Fruit fly (Drosophila melanogaster) whole organism, embryonic: ENCODE results near the gene CG14212.

Source experiments
- Ada2b ChIP-seq: fragments of 200-800 bp; sonication (Bioruptor generic); IDR thresholded peaks from 2 replicates; pipeline ENCODE4 v1.3.6; 2022; ENCODE audit warnings: missing biosample characterization, missing genetic modification characterization
- Adf1 ChIP-seq: fragments of 200-800 bp; sonication (Bioruptor generic); IDR thresholded peaks from 2 replicates; pipeline ENCODE4 v1.3.6; 2022; ENCODE audit warnings: missing biosample characterization, missing genetic modification characterization
- CG10209 ChIP-seq: fragments of 200-800 bp; sonication (Bioruptor generic); optimal IDR thresholded peaks from 3 replicates; lab custom pipeline; 2017; ENCODE audit warnings: missing biosample characterization, mild to moderate bottlenecking, missing genetic modification characterization, missing genetic modification reagents
- CG10321 ChIP-seq: fragments of 200-800 bp; sonication (Bioruptor generic); IDR thresholded peaks from 2 replicates; pipeline ENCODE4 v1.3.6; 2022; ENCODE audit warnings: missing biosample characterization, missing genetic modification characterization
- CG12299 ChIP-seq: fragments of 200-800 bp; sonication (Bioruptor generic); optimal IDR thresholded peaks from 2 replicates; lab custom pipeline; 2018; ENCODE audit warnings: missing biosample characterization, mild to moderate bottlenecking, missing genetic modification characterization
- CG18011 ChIP-seq: fragments of 200-800 bp; sonication (Bioruptor generic); optimal IDR thresholded peaks from 2 replicates; lab custom pipeline; 2017; ENCODE audit warnings: missing biosample characterization, missing genetic modification characterization, mild to moderate bottlenecking, moderate library complexity, missing genotype
- CG32767 ChIP-seq: fragments of 200-800 bp; sonication (Bioruptor generic); IDR thresholded peaks from 2 replicates; pipeline ENCODE4 v1.3.6; 2022; ENCODE audit warnings: missing biosample characterization, missing genetic modification characterization
- CG34376 ChIP-seq: fragments of 200-800 bp; sonication (Bioruptor generic); optimal IDR thresholded peaks from 2 replicates; lab custom pipeline; 2018; ENCODE audit warnings: missing biosample characterization, mild to moderate bottlenecking, missing genetic modification characterization
- CG4282 ChIP-seq: fragments of 200-800 bp; sonication (Bioruptor generic); optimal IDR thresholded peaks from 2 replicates; lab custom pipeline; 2016; ENCODE audit warnings: missing biosample characterization, missing genetic modification characterization
- CG5953 ChIP-seq: fragments of 200-800 bp; sonication (Bioruptor generic); IDR thresholded peaks from 2 replicates; pipeline ENCODE4 v1.3.6; 2022; ENCODE audit warnings: missing biosample characterization, missing genetic modification characterization
- CG7963 ChIP-seq: fragments of 200-800 bp; sonication (Bioruptor generic); IDR thresholded peaks from 3 replicates; pipeline ENCODE4 v1.3.6; 2022; ENCODE audit warnings: missing biosample characterization, missing genetic modification characterization; ENCODE audit not compliant: partially characterized antibody
- CG8388 ChIP-seq: fragments of 200-800 bp; sonication (Bioruptor generic); optimal IDR thresholded peaks from 2 replicates; lab custom pipeline; 2019; ENCODE audit warnings: missing biosample characterization, mild to moderate bottlenecking, missing genetic modification characterization, moderate library complexity
- CG8478 ChIP-seq: fragments of >200 bp; optimal IDR thresholded peaks from 2 replicates; lab custom pipeline; 2018
- D ChIP-seq, 2 experiments: fragments of 200-800 bp in 1 of 2; fragments of >200 bp in 1 of 2; sonication (Bioruptor generic) in 1 of 2; optimal IDR thresholded peaks; 2 replicates in 1 of 2; 3 replicates in 1 of 2; lab custom pipeline; 2017; ENCODE audit warnings: mild to moderate bottlenecking in 1 of 2, missing biosample characterization in 1 of 2, missing genetic modification characterization in 1 of 2, missing genetic modification reagents in 1 of 2
- D19A ChIP-seq: fragments of 200-800 bp; optimal IDR thresholded peaks from 3 replicates; lab custom pipeline; 2019; ENCODE audit warnings: missing biosample characterization, mild to moderate bottlenecking, missing genetic modification characterization, moderate library complexity
- E2f1 ChIP-seq: fragments of 200-800 bp; sonication (Bioruptor generic); IDR thresholded peaks from 2 replicates; pipeline ENCODE4 v1.3.6; 2022; ENCODE audit warnings: missing biosample characterization, missing genetic modification characterization
- Hey ChIP-seq: fragments of 200-800 bp; sonication (Bioruptor generic); optimal IDR thresholded peaks from 3 replicates; lab custom pipeline; 2018; ENCODE audit warnings: missing biosample characterization, mild to moderate bottlenecking, missing genetic modification characterization
- MBD-R2 ChIP-seq: fragments of 200-800 bp; sonication (Bioruptor generic); IDR thresholded peaks from 2 replicates; pipeline ENCODE4 v1.3.6; 2022; ENCODE audit warnings: missing biosample characterization, missing genetic modification characterization
- Mrtf ChIP-seq: fragments of 200-800 bp; sonication (Bioruptor generic); IDR thresholded peaks from 3 replicates; pipeline ENCODE4 v1.3.6; 2022; ENCODE audit warnings: missing biosample characterization, missing genetic modification characterization
- Nf-YA ChIP-seq: fragments of 200-800 bp; sonication (Bioruptor generic); IDR thresholded peaks from 2 replicates; pipeline ENCODE4 v1.3.6; 2022; ENCODE audit warnings: missing biosample characterization, missing genetic modification characterization
- Poxn ChIP-seq: fragments of 200-800 bp; sonication (Bioruptor generic); IDR thresholded peaks from 2 replicates; pipeline ENCODE4 v1.3.6; 2022; ENCODE audit warnings: missing biosample characterization, missing genetic modification characterization
- Sry-β ChIP-seq: fragments of 200-800 bp; sonication (Bioruptor generic); optimal IDR thresholded peaks from 2 replicates; lab custom pipeline; 2018; ENCODE audit warnings: missing biosample characterization, mild to moderate bottlenecking, missing genetic modification characterization, moderate library complexity
- Sry-δ ChIP-seq: fragments of 200-800 bp; sonication (Bioruptor generic); optimal IDR thresholded peaks from 2 replicates; lab custom pipeline; 2016; ENCODE audit warnings: missing biosample characterization, missing genetic modification characterization
- Taf1 ChIP-seq: fragments of 200-800 bp; sonication (Bioruptor generic); IDR thresholded peaks from 2 replicates; pipeline ENCODE4 v1.3.6; 2022; ENCODE audit warnings: missing biosample characterization, missing genetic modification characterization
- Xbp1 ChIP-seq: fragments of 200-800 bp; sonication (Bioruptor generic); optimal IDR thresholded peaks from 3 replicates; lab custom pipeline; 2016; ENCODE audit warnings: missing biosample characterization, mild to moderate bottlenecking, missing genetic modification characterization
- ase ChIP-seq: fragments of 200-800 bp; sonication (Bioruptor generic); IDR thresholded peaks from 3 replicates; pipeline ENCODE4 v1.3.6; 2022; ENCODE audit warnings: missing biosample characterization, missing genetic modification characterization
- caup ChIP-seq: fragments of 200-800 bp; sonication (Bioruptor generic); optimal IDR thresholded peaks from 3 replicates; lab custom pipeline; 2017; ENCODE audit warnings: missing biosample characterization, mild to moderate bottlenecking, missing genetic modification characterization, moderate library complexity; ENCODE audit not compliant: severe bottlenecking
- chif ChIP-seq, 2 experiments: fragments of 200-800 bp; sonication (Bioruptor generic); optimal IDR thresholded peaks; 3 replicates each; lab custom pipeline; 2016; ENCODE audit warnings: missing biosample characterization in 2 of 2, missing genetic modification characterization in 2 of 2
- crc ChIP-seq: fragments of 200-800 bp; sonication (Bioruptor generic); optimal IDR thresholded peaks from 2 replicates; lab custom pipeline; 2016; ENCODE audit warnings: missing biosample characterization, missing genetic modification characterization
- dan ChIP-seq: fragments of 200-800 bp; sonication (Bioruptor generic); IDR thresholded peaks from 2 replicates; pipeline ENCODE4 v1.3.6; 2022; ENCODE audit warnings: missing biosample characterization, missing genetic modification characterization
- dmrt99B ChIP-seq: fragments of 200-800 bp; sonication (Bioruptor generic); optimal IDR thresholded peaks from 2 replicates; lab custom pipeline; 2018; ENCODE audit warnings: missing biosample characterization, mild to moderate bottlenecking, missing genetic modification characterization, moderate library complexity
- fu2 ChIP-seq: fragments of 200-800 bp; sonication (Bioruptor generic); optimal IDR thresholded peaks from 2 replicates; lab custom pipeline; 2016; ENCODE audit warnings: missing biosample characterization, missing genetic modification characterization
- gce ChIP-seq: fragments of 200-800 bp; sonication (Bioruptor generic); IDR thresholded peaks from 3 replicates; pipeline ENCODE4 v1.3.6; 2022; ENCODE audit warnings: missing biosample characterization, missing genetic modification characterization
- kay ChIP-seq: fragments of 200-800 bp; sonication (Bioruptor generic); optimal IDR thresholded peaks from 2 replicates; lab custom pipeline; 2016; ENCODE audit warnings: missing biosample characterization, missing genetic modification characterization
- lab ChIP-seq: fragments of 200-800 bp; sonication (Bioruptor generic); optimal IDR thresholded peaks from 3 replicates; lab custom pipeline; 2017; ENCODE audit warnings: missing biosample characterization, missing genetic modification characterization, mild to moderate bottlenecking, moderate library complexity, missing genetic modification reagents
- nerfin-2 ChIP-seq: fragments of 200-800 bp; sonication (Bioruptor generic); IDR thresholded peaks from 2 replicates; pipeline ENCODE4 v1.3.6; 2022; ENCODE audit warnings: missing biosample characterization, missing genetic modification characterization; ENCODE audit not compliant: partially characterized antibody
- p53 ChIP-seq: fragments of 200-800 bp; sonication (Bioruptor generic); optimal IDR thresholded peaks from 2 replicates; lab custom pipeline; 2016; ENCODE audit warnings: missing biosample characterization, missing genetic modification characterization
- pnt ChIP-seq: fragments of 200-800 bp; sonication (Bioruptor generic); optimal IDR thresholded peaks from 3 replicates; lab custom pipeline; 2016; ENCODE audit warnings: missing biosample characterization, missing genetic modification characterization
- row ChIP-seq: fragments of 200-800 bp; sonication (Bioruptor generic); IDR thresholded peaks from 3 replicates; pipeline ENCODE4 v1.3.6; 2022; ENCODE audit warnings: missing biosample characterization, missing genetic modification characterization
- salm ChIP-seq: fragments of 200-800 bp; sonication (Bioruptor generic); optimal IDR thresholded peaks from 2 replicates; lab custom pipeline; 2018; ENCODE audit warnings: missing biosample characterization, mild to moderate bottlenecking, missing genetic modification characterization
- sima ChIP-seq: fragments of 200-800 bp; sonication (Bioruptor generic); optimal IDR thresholded peaks from 2 replicates; lab custom pipeline; 2016; ENCODE audit warnings: missing biosample characterization, missing genetic modification characterization
- so ChIP-seq: fragments of 200-800 bp; sonication (Bioruptor generic); IDR thresholded peaks from 3 replicates; pipeline ENCODE4 v1.3.6; 2022; ENCODE audit warnings: missing biosample characterization, missing genetic modification characterization
- stc ChIP-seq: fragments of 200-800 bp; sonication (Bioruptor generic); IDR thresholded peaks from 2 replicates; pipeline ENCODE4 v1.3.6; 2022; ENCODE audit warnings: missing biosample characterization, missing genetic modification characterization
- tna ChIP-seq: fragments of 200-800 bp; sonication (Bioruptor generic); IDR thresholded peaks from 2 replicates; pipeline ENCODE4 v1.3.6; 2022; ENCODE audit warnings: missing biosample characterization, missing genetic modification characterization; ENCODE audit not compliant: partially characterized antibody
- toy ChIP-seq: fragments of 200-800 bp; sonication (Bioruptor generic); IDR thresholded peaks from 2 replicates; pipeline ENCODE4 v1.3.6; 2022; ENCODE audit warnings: missing biosample characterization, missing genetic modification characterization
- ttk ChIP-seq: fragments of 200-800 bp; sonication (Bioruptor generic); IDR thresholded peaks from 2 replicates; pipeline ENCODE4 v2.1.2; 2022; ENCODE audit warnings: missing biosample characterization, missing genetic modification characterization
- yki ChIP-seq: fragments of >200 bp; optimal IDR thresholded peaks from 3 replicates; lab custom pipeline; 2018
- zf30C ChIP-seq: fragments of 200-800 bp; sonication (Bioruptor generic); optimal IDR thresholded peaks from 3 replicates; lab custom pipeline; 2018; ENCODE audit warnings: missing biosample characterization, mild to moderate bottlenecking, missing genetic modification characterization
- zfh1 ChIP-seq: fragments of 200-800 bp; sonication (Bioruptor generic); IDR thresholded peaks from 3 replicates; pipeline ENCODE4 v1.3.6; 2022; ENCODE audit warnings: missing biosample characterization, missing genetic modification characterization

CG14212 gene

DNA sequence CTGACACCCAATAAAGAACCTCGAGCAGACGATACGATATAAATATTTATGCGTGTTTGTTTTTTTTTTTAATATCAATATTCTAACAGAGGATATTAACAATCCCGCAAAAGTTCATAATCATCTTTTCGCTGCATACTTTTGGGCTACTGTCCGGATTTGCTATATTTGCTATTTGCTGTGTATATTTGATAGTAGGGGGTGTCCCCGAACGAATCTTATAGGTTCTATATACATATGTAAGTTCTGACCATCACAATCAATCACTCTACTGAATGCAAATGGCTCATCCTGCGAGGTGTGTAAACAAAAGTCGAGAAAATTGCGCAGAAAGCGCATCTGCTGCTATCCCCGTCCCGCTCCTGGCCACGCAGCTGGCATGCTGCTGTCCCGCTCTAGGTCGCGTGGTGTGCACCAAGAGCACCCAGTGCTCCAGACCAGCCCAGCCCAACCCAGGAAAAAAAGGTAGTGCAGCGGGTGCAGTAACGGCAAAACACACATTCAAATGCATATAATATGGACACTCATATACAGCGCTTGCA is 15.3 kb downstream of the CG14212 start (continued):
- peak; percentile 59 for TF ChIP-seq CG8478 (lab: Kevin White, UChicago)
- TF ChIP-seq ase (GFP tag; lab: Robert Waterston, UW), result no peak
- no peak for TF ChIP-seq CG4282 (GFP tag; lab: Kevin White, UChicago)
- no peak for TF ChIP-seq salm (tag; lab: Kevin White, UChicago)
- TF ChIP-seq so, result no peak
- TF ChIP-seq row (GFP tag; lab: Robert Waterston, UW), result no peak
- no peak for TF ChIP-seq Taf1 (GFP tag; lab: Robert Waterston, UW)
- TF ChIP-seq MBD-R2 (GFP tag; lab: Robert Waterston, UW), result peak; percentile 34; the same call in 1 of the 2 replicates
- TF ChIP-seq, all 482 proteins: peak for 6

DNA sequence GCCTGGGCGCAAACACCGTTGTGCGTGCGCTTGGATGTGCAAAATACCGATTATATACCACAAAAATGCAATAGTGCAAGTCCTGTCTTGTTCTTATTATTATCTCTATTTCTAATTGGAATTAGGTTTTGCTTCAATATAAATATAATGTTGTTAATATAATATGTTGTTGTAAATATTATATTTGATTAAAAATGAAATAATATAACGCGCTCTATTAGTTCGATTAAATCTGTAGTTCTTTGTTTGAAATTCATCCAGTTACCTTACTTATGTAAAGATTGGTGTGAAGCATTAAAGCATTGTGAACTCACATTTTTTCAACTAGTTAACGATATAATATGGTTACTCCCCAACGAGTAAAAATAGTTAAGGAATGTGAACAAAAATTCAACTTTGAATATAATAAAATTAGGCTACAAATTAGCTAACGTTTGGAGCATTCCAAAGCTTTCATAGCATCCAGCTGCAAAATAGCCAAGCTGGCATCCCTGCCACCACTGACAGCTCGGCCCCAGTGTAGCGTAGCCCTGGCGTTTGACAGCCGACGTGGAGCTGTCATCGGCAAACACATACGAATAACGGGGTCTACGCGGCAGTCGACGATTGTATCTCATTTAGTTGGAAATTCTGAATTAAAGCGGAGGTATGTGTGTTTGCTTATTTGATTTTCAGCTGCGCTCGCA is 17.5 kb downstream of the CG14212 start, which contains the start of the genes CG12237 and Sec61gamma:
CG12237 (minus strand) TSS at position 51 of the 686 bp plus-strand sequence.
Sec61gamma (plus strand) TSS at position 509 of the 686 bp plus-strand sequence.
- no peak for TF ChIP-seq D19A (tag; lab: Kevin White, UChicago)
- TF ChIP-seq dmrt99B (tag; lab: Kevin White, UChicago), result no peak
- no peak for TF ChIP-seq pnt
- TF ChIP-seq gce, result no peak
- TF ChIP-seq yki (lab: Kevin White, UChicago), result no peak
- TF ChIP-seq fu2, result no peak
- TF ChIP-seq Sry-δ (GFP tag; lab: Kevin White, UChicago), result peak; percentile 45
- no peak for TF ChIP-seq CG12299
- peak; percentile 58 for TF ChIP-seq Xbp1 (GFP tag; lab: Kevin White, UChicago)
- TF ChIP-seq CG8388, result no peak
- TF ChIP-seq Poxn, result no peak
- TF ChIP-seq CG34376 (GFP tag; lab: Kevin White, UChicago), result peak; percentile 48
- no peak for TF ChIP-seq Hey (tag; lab: Kevin White, UChicago)
- peak; percentile 96 for TF ChIP-seq CG18011 (GFP tag; lab: Kevin White, UChicago)
- no peak for TF ChIP-seq caup (GFP tag; lab: Kevin White, UChicago)
- TF ChIP-seq chif (GFP tag; optimal IDR thresholded peaks at IDR 0.05; lab: Kevin White, UChicago), result peak in 1 of 2 experiments; percentile 11
- TF ChIP-seq CG32767 (GFP tag; lab: Robert Waterston, UW), result no peak
- TF ChIP-seq Ada2b (GFP tag; lab: Robert Waterston, UW), result no peak
- TF ChIP-seq E2f1 (GFP tag; lab: Robert Waterston, UW), result no peak
- TF ChIP-seq Sry-β (GFP tag; lab: Kevin White, UChicago), result peak; percentile 96
- TF ChIP-seq toy (GFP tag; lab: Robert Waterston, UW), result no peak
- no peak for TF ChIP-seq zf30C (GFP tag; lab: Kevin White, UChicago)
- TF ChIP-seq ttk (GFP tag; lab: Robert Waterston, UW), result no peak
- TF ChIP-seq Mrtf (GFP tag; lab: Robert Waterston, UW), result no peak
- TF ChIP-seq CG10209, result no peak
- no peak for TF ChIP-seq lab (GFP tag; lab: Kevin White, UChicago)
- TF ChIP-seq nerfin-2, result no peak
- no peak for TF ChIP-seq kay (GFP tag; lab: Kevin White, UChicago)
- no peak for TF ChIP-seq tna (GFP tag; lab: Robert Waterston, UW)
- peak; percentile 33; the same call in 1 of the 3 replicates for TF ChIP-seq zfh1 (GFP tag; lab: Robert Waterston, UW)
- no peak for TF ChIP-seq CG7963 (GFP tag; lab: Robert Waterston, UW)
- no peak for TF ChIP-seq dan (GFP tag; lab: Robert Waterston, UW)
- peak; percentile 44 for TF ChIP-seq p53
- TF ChIP-seq stc, result 0 out of 2 replicates have a peak, but pooled peaks have one; percentile 5
- TF ChIP-seq Nf-YA (GFP tag; lab: Robert Waterston, UW), result no peak
- TF ChIP-seq Adf1, result no peak; the same call in 1 of the 2 replicates
- TF ChIP-seq CG5953 (GFP tag; lab: Robert Waterston, UW), result no peak
- no peak for TF ChIP-seq sima (GFP tag; lab: Kevin White, UChicago)
- TF ChIP-seq CG10321 (GFP tag; lab: Robert Waterston, UW), result no peak
- TF ChIP-seq crc (GFP tag; lab: Kevin White, UChicago), result no peak
- no peak for TF ChIP-seq D (optimal IDR thresholded peaks at IDR 0.05; lab: Kevin White, UChicago)
- TF ChIP-seq D (GFP tag; optimal IDR thresholded peaks at IDR 0.05; lab: Kevin White, UChicago), result no peak
